Fruit fly (Drosophila melanogaster) whole organism: ENCODE measurements around the gene wcy.

ENCODE experiments used
- CG8478 ChIP-seq: fragments of >200 bp; optimal IDR thresholded peaks from 2 replicates; lab custom pipeline; 2018; ENCODE audit warnings: inconsistent platforms
- Dll ChIP-seq: fragments of >200 bp; optimal IDR thresholded peaks from 2 replicates; lab custom pipeline; 2017
- pan ChIP-seq: fragments of >200 bp; optimal IDR thresholded peaks from 2 replicates; lab custom pipeline; 2017
- usp ChIP-seq: fragments of >200 bp; optimal IDR thresholded peaks from 2 replicates; lab custom pipeline; 2017; ENCODE audit warnings: missing biosample characterization, missing genetic modification characterization, mixed read lengths

DNA sequence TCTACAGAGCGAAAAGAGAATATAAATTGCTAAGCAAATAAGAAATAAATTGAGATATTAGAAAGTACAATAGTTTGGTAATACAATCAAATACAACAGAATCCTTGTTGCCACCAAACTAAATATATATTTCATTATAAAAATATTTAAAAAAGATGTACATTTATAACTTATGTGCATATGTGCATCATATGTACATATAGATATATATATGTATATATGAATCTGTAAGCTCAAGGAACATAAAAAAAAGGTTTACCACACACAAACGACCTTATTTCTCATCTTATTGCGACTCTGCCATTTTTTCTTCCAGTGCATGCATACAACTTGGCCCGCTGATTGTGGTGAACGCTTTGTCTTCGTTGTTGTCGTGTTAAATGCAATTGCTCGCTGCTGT lies 35.6 kb upstream of the wcy start:
- no peak for TF ChIP-seq usp
- no peak for TF ChIP-seq CG8478 (lab: Kevin White, UChicago)
- no peak for TF ChIP-seq pan (lab: Kevin White, UChicago)
- no peak for TF ChIP-seq Dll
